Worm (Caenorhabditis elegans) whole organism, L4/young adult: Measurements from ENCODE around the gene F17C11.11.

ENCODE experiments used
- dao-5 ChIP-seq: sonication (generic microtip); optimal IDR thresholded peaks from 2 replicates; lab custom pipeline; 2016; ENCODE audit warnings: missing genotype, missing genetic modification characterization, moderate library complexity, missing compliant biosample characterization
- him-1 ChIP-seq: sonication (generic microtip); optimal IDR thresholded peaks from 2 replicates; lab custom pipeline; 2016; ENCODE audit warnings: missing genotype, missing genetic modification reagents, missing genetic modification characterization, missing compliant biosample characterization

- TF ChIP-seq him-1 (tag; lab: Kevin White, UChicago) (no peak), dao-5 (tag; lab: Kevin White, UChicago) (no peak)
These were observed 13.9 kb downstream of the F17C11.11 start, which contains the start of gene F58B4.6 for ce11 chrV:10924731-10925130.
